Fruit fly (Drosophila melanogaster) whole organism, embryonic: ENCODE data around the gene Ent3.

Experiments
- C15 ChIP-seq: fragments of 200-800 bp; sonication (Bioruptor generic); IDR thresholded peaks from 3 replicates; pipeline ENCODE4 v1.3.6; 2022; ENCODE audit warnings: missing biosample characterization, missing genetic modification characterization
- CG10543 ChIP-seq: fragments of 200-800 bp; sonication (Bioruptor generic); optimal IDR thresholded peaks from 3 replicates; lab custom pipeline; 2017; ENCODE audit warnings: missing biosample characterization, mild to moderate bottlenecking, missing genetic modification characterization, moderate library complexity
- CG11504 ChIP-seq: fragments of 200-800 bp; sonication (Bioruptor generic); optimal IDR thresholded peaks from 3 replicates; lab custom pipeline; 2019; ENCODE audit warnings: missing biosample characterization, mild to moderate bottlenecking, missing genetic modification characterization, moderate library complexity
- CG11695 ChIP-seq: fragments of 200-800 bp; sonication (Bioruptor generic); IDR thresholded peaks from 3 replicates; pipeline ENCODE4 v1.3.6; 2022; ENCODE audit warnings: missing biosample characterization, missing genetic modification characterization
- CG12071 ChIP-seq: fragments of 200-800 bp; sonication (Bioruptor generic); optimal IDR thresholded peaks from 3 replicates; lab custom pipeline; 2018; ENCODE audit warnings: missing biosample characterization, mild to moderate bottlenecking, missing genetic modification characterization
- CG12236 ChIP-seq: fragments of 200-800 bp; sonication (Bioruptor generic); optimal IDR thresholded peaks from 2 replicates; lab custom pipeline; 2016; ENCODE audit warnings: missing biosample characterization, missing genetic modification characterization
- CG1233 ChIP-seq: fragments of 200-800 bp; sonication (Bioruptor generic); optimal IDR thresholded peaks from 4 replicates; lab custom pipeline; 2018; ENCODE audit warnings: missing biosample characterization, mild to moderate bottlenecking, missing genetic modification characterization
- CG12659 ChIP-seq: fragments of 200-800 bp; sonication (Bioruptor generic); optimal IDR thresholded peaks from 3 replicates; lab custom pipeline; 2017; ENCODE audit warnings: mild to moderate bottlenecking, missing biosample characterization, missing genetic modification reagents, missing genetic modification characterization
- CG13624 ChIP-seq: fragments of 200-800 bp; sonication (Bioruptor generic); optimal IDR thresholded peaks from 2 replicates; lab custom pipeline; 2016; ENCODE audit warnings: missing biosample characterization, missing genetic modification characterization
- CG15479 ChIP-seq: fragments of 200-800 bp; sonication (Bioruptor generic); optimal IDR thresholded peaks from 3 replicates; lab custom pipeline; 2019; ENCODE audit warnings: missing biosample characterization, mild to moderate bottlenecking, missing genetic modification characterization, moderate library complexity
- CG1603 ChIP-seq: fragments of 200-800 bp; sonication (Bioruptor generic); optimal IDR thresholded peaks from 2 replicates; lab custom pipeline; 2019; ENCODE audit warnings: missing biosample characterization, mild to moderate bottlenecking, missing genetic modification characterization, moderate library complexity
- CG17385 ChIP-seq: fragments of 200-800 bp; sonication (Bioruptor generic); optimal IDR thresholded peaks from 3 replicates; lab custom pipeline; 2018; ENCODE audit warnings: missing biosample characterization, mild to moderate bottlenecking, missing genetic modification characterization
- CG18764 ChIP-seq: fragments of 200-800 bp; sonication (Bioruptor generic); optimal IDR thresholded peaks from 3 replicates; lab custom pipeline; 2016; ENCODE audit warnings: missing biosample characterization, missing genetic modification characterization
- CG33557 ChIP-seq: fragments of 200-800 bp; sonication (Bioruptor generic); optimal IDR thresholded peaks from 2 replicates; lab custom pipeline; 2019; ENCODE audit warnings: missing biosample characterization, mild to moderate bottlenecking, missing genetic modification characterization, moderate library complexity
- CG9437 ChIP-seq: fragments of 200-800 bp; sonication (Bioruptor generic); optimal IDR thresholded peaks from 2 replicates; lab custom pipeline; 2018; ENCODE audit warnings: missing biosample characterization, mild to moderate bottlenecking, missing genetic modification characterization
- CG9727 ChIP-seq: fragments of 200-800 bp; sonication (Bioruptor generic); optimal IDR thresholded peaks from 3 replicates; lab custom pipeline; 2017; ENCODE audit warnings: missing biosample characterization, mild to moderate bottlenecking, missing genetic modification characterization
- CTCF ChIP-seq: fragments of 200-800 bp; sonication (Bioruptor generic); optimal IDR thresholded peaks from 2 replicates; lab custom pipeline; 2017; ENCODE audit warnings: missing biosample characterization, mild to moderate bottlenecking, missing genetic modification characterization, moderate library complexity
- Dek ChIP-seq: fragments of 200-800 bp; sonication (Bioruptor generic); optimal IDR thresholded peaks from 3 replicates; lab custom pipeline; 2019; ENCODE audit warnings: missing biosample characterization, mild to moderate bottlenecking, missing genetic modification characterization, moderate library complexity
- Dip2 ChIP-seq: fragments of 200-800 bp; sonication (Bioruptor generic); IDR thresholded peaks from 2 replicates; pipeline ENCODE4 v1.3.6; 2022; ENCODE audit warnings: missing biosample characterization, missing genetic modification characterization
- Dll ChIP-seq: fragments of 200-800 bp; sonication (Bioruptor generic); IDR thresholded peaks from 4 replicates; pipeline ENCODE4 v1.3.6; 2022; ENCODE audit warnings: missing biosample characterization, missing genetic modification characterization; ENCODE audit not compliant: partially characterized antibody
- Dp ChIP-seq: fragments of 200-800 bp; sonication (Bioruptor generic); optimal IDR thresholded peaks from 2 replicates; lab custom pipeline; 2018; ENCODE audit warnings: missing biosample characterization, mild to moderate bottlenecking, missing genetic modification characterization, moderate library complexity
- E2f2 ChIP-seq: fragments of 200-800 bp; sonication (Bioruptor generic); IDR thresholded peaks from 2 replicates; pipeline ENCODE4 v1.3.6; 2022; ENCODE audit warnings: missing biosample characterization, missing genetic modification characterization
- Eip74EF ChIP-seq, 2 experiments: fragments of 200-800 bp in 1 of 2; fragments of >200 bp in 1 of 2; sonication (Bioruptor generic) in 1 of 2; optimal IDR thresholded peaks; 2 replicates each; lab custom pipeline; 2017 to 2019; ENCODE audit warnings: missing biosample characterization in 2 of 2, missing genetic modification characterization in 2 of 2, mild to moderate bottlenecking in 1 of 2, moderate library complexity in 1 of 2
- Hsf ChIP-seq: fragments of 200-800 bp; sonication (Bioruptor generic); optimal IDR thresholded peaks from 3 replicates; lab custom pipeline; 2016; ENCODE audit warnings: missing biosample characterization, missing genetic modification characterization
- Kr ChIP-seq: fragments of 200-800 bp; sonication (Bioruptor generic); optimal IDR thresholded peaks from 2 replicates; lab custom pipeline; 2017; ENCODE audit warnings: missing biosample characterization, mild to moderate bottlenecking, missing genetic modification characterization
- NC2α ChIP-seq: fragments of 200-800 bp; sonication (Bioruptor generic); optimal IDR thresholded peaks from 2 replicates; lab custom pipeline; 2016; ENCODE audit warnings: missing biosample characterization, missing genetic modification characterization
- PHDP ChIP-seq: fragments of 200-800 bp; sonication (Bioruptor generic); optimal IDR thresholded peaks from 3 replicates; lab custom pipeline; 2018; ENCODE audit warnings: missing biosample characterization, mild to moderate bottlenecking, missing genetic modification characterization, moderate library complexity
- Ptx1 ChIP-seq: fragments of 200-800 bp; sonication (Bioruptor generic); IDR thresholded peaks from 2 replicates; pipeline ENCODE4 v1.3.6; 2022; ENCODE audit warnings: missing biosample characterization, missing genetic modification characterization
- Sry-δ ChIP-seq: fragments of 200-800 bp; sonication (Bioruptor generic); optimal IDR thresholded peaks from 2 replicates; lab custom pipeline; 2016; ENCODE audit warnings: missing biosample characterization, missing genetic modification characterization
- Usf ChIP-seq: fragments of 200-800 bp; sonication (Bioruptor generic); optimal IDR thresholded peaks from 2 replicates; lab custom pipeline; 2017; ENCODE audit warnings: missing genotype, missing biosample characterization, missing genetic modification characterization
- Vsx1 ChIP-seq: fragments of 200-800 bp; sonication (Bioruptor generic); optimal IDR thresholded peaks from 2 replicates; lab custom pipeline; 2017; ENCODE audit warnings: missing biosample characterization, mild to moderate bottlenecking, missing genetic modification characterization, missing genetic modification reagents
- Xrp1 ChIP-seq: fragments of 200-800 bp; sonication (Bioruptor generic); IDR thresholded peaks from 2 replicates; pipeline ENCODE4 v1.3.6; 2022; ENCODE audit warnings: missing biosample characterization, missing genetic modification characterization
- al ChIP-seq: fragments of 200-800 bp; sonication (Bioruptor generic); IDR thresholded peaks from 2 replicates; pipeline ENCODE4 v1.3.6; 2022; ENCODE audit warnings: missing biosample characterization, missing genetic modification characterization
- bcd ChIP-seq: fragments of 200-800 bp; sonication (Bioruptor generic); optimal IDR thresholded peaks from 2 replicates; lab custom pipeline; 2017; ENCODE audit warnings: missing biosample characterization, mild to moderate bottlenecking, missing genetic modification characterization
- cato ChIP-seq: fragments of 200-800 bp; sonication (Bioruptor generic); optimal IDR thresholded peaks from 2 replicates; lab custom pipeline; 2016; ENCODE audit warnings: missing biosample characterization, missing genetic modification characterization, borderline replicate concordance
- exex ChIP-seq: fragments of 200-800 bp; sonication (Bioruptor generic); optimal IDR thresholded peaks from 4 replicates; lab custom pipeline; 2018; ENCODE audit warnings: missing biosample characterization, mild to moderate bottlenecking, missing genetic modification characterization, moderate library complexity
- lola ChIP-seq, 3 experiments: fragments of >200 bp in 2 of 3; fragments of 200-800 bp in 1 of 3; sonication (Bioruptor generic) in 1 of 3; optimal IDR thresholded peaks; 2 replicates each; lab custom pipeline; 2017 to 2019; ENCODE audit warnings: missing biosample characterization in 3 of 3, missing genetic modification characterization in 3 of 3, mild to moderate bottlenecking in 1 of 3, moderate library complexity in 1 of 3
- nerfin-1 ChIP-seq: fragments of 200-800 bp; sonication (Bioruptor generic); optimal IDR thresholded peaks from 3 replicates; lab custom pipeline; 2019; ENCODE audit warnings: missing biosample characterization, mild to moderate bottlenecking, missing genetic modification characterization, moderate library complexity
- nmo ChIP-seq: fragments of 200-800 bp; sonication (Bioruptor generic); optimal IDR thresholded peaks from 2 replicates; lab custom pipeline; 2018; ENCODE audit warnings: missing biosample characterization, mild to moderate bottlenecking, missing genetic modification characterization, moderate library complexity
- otp ChIP-seq: fragments of 200-800 bp; sonication (Bioruptor generic); IDR thresholded peaks from 3 replicates; pipeline ENCODE4, ENCODE4 v1.3.6; 2022; ENCODE audit warnings: missing biosample characterization, missing genetic modification characterization
- pb ChIP-seq: fragments of 200-800 bp; sonication (Bioruptor generic); optimal IDR thresholded peaks from 3 replicates; lab custom pipeline; 2016; ENCODE audit warnings: missing biosample characterization, missing genetic modification characterization
- pita ChIP-seq: fragments of 200-800 bp; sonication (Bioruptor generic); optimal IDR thresholded peaks from 2 replicates; lab custom pipeline; 2017; ENCODE audit warnings: missing biosample characterization, mild to moderate bottlenecking, missing genetic modification characterization
- pnt ChIP-seq: fragments of 200-800 bp; sonication (Bioruptor generic); optimal IDR thresholded peaks from 3 replicates; lab custom pipeline; 2016; ENCODE audit warnings: missing biosample characterization, missing genetic modification characterization
- prd ChIP-seq, 3 experiments: fragments of >200 bp in 2 of 3; fragments of 200-800 bp in 1 of 3; sonication (Bioruptor generic) in 1 of 3; optimal IDR thresholded peaks in 2 of 3; IDR thresholded peaks in 1 of 3; 2 replicates in 2 of 3; 3 replicates in 1 of 3; pipeline versions ENCODE4 v1.3.6 to Lab custom; 2017 to 2022; ENCODE audit warnings: missing biosample characterization in 1 of 3, missing genetic modification characterization in 1 of 3
- sob ChIP-seq: fragments of 200-800 bp; sonication (Bioruptor generic); IDR thresholded peaks from 2 replicates; pipeline ENCODE4 v1.3.6; 2022; ENCODE audit warnings: missing biosample characterization, missing genetic modification characterization
- sug ChIP-seq: fragments of 200-800 bp; optimal IDR thresholded peaks from 2 replicates; lab custom pipeline; 2019; ENCODE audit warnings: missing biosample characterization, mild to moderate bottlenecking, missing genetic modification characterization, moderate library complexity
- ttk ChIP-seq: fragments of 200-800 bp; sonication (Bioruptor generic); IDR thresholded peaks from 2 replicates; pipeline ENCODE4 v2.1.2; 2022; ENCODE audit warnings: missing biosample characterization, missing genetic modification characterization
- zen ChIP-seq: fragments of 200-800 bp; sonication (Bioruptor generic); optimal IDR thresholded peaks from 3 replicates; lab custom pipeline; 2018; ENCODE audit warnings: missing biosample characterization, mild to moderate bottlenecking, missing genetic modification characterization, moderate library complexity

The Ent3 gene

dm6 chr3L:12835511-12836479 is 17.7 kb upstream of the Ent3 start (continued):
- TF ChIP-seq Xrp1, result no peak
- TF ChIP-seq CG12236 (GFP tag; lab: Kevin White, UChicago), result no peak
- TF ChIP-seq cato, result no peak
- no peak for TF ChIP-seq CG11695
- TF ChIP-seq pb (GFP tag; lab: Kevin White, UChicago), result no peak
- no peak for TF ChIP-seq C15 (GFP tag; lab: Robert Waterston, UW)
- TF ChIP-seq CG9437, result no peak
- no peak for TF ChIP-seq Ptx1 (GFP tag; lab: Robert Waterston, UW)
- no peak for TF ChIP-seq Kr (GFP tag; lab: Kevin White, UChicago)
- peak; percentile 64 for TF ChIP-seq exex (tag; lab: Kevin White, UChicago)
- peak; percentile 34 for TF ChIP-seq CG12071 (GFP tag; lab: Kevin White, UChicago)
- 0 out of 3 replicates have a peak, but pooled peaks have one; percentile 28 for TF ChIP-seq otp (GFP tag; lab: Robert Waterston, UW)
- peak; percentile 50 for TF ChIP-seq CTCF (GFP tag; lab: Kevin White, UChicago)
- TF ChIP-seq pnt, result no peak
- no peak for TF ChIP-seq lola (GFP tag; optimal IDR thresholded peaks at IDR 0.05; lab: Kevin White, UChicago)
- TF ChIP-seq CG1233 (GFP tag; lab: Kevin White, UChicago), result no peak
- no peak for TF ChIP-seq al
- TF ChIP-seq CG18764, result no peak
- TF ChIP-seq pita (GFP tag; lab: Kevin White, UChicago), result peak; percentile 23
- no peak for TF ChIP-seq Usf (GFP tag; lab: Kevin White, UChicago)
- TF ChIP-seq Dp (GFP tag; lab: Kevin White, UChicago), result no peak
- TF ChIP-seq sob (GFP tag; lab: Robert Waterston, UW), result no peak
- TF ChIP-seq Vsx1, result peak; percentile 8
- TF ChIP-seq CG13624 (GFP tag; lab: Kevin White, UChicago), result no peak
- TF ChIP-seq nerfin-1 (tag; lab: Kevin White, UChicago), result peak; percentile 8
- TF ChIP-seq Eip74EF (GFP tag; optimal IDR thresholded peaks at IDR 0.05; lab: Kevin White, UChicago), result no peak
- no peak for TF ChIP-seq zen (tag; lab: Kevin White, UChicago)
- no peak for TF ChIP-seq ttk (GFP tag; lab: Robert Waterston, UW)
- no peak for TF ChIP-seq Dip2 (GFP tag; lab: Robert Waterston, UW)
- no peak for TF ChIP-seq E2f2 (GFP tag; lab: Robert Waterston, UW)
- no peak for TF ChIP-seq bcd (GFP tag; lab: Kevin White, UChicago)
- peak; percentile 21 for TF ChIP-seq Dek (tag; lab: Kevin White, UChicago)
- peak; percentile 45 for TF ChIP-seq CG33557 (GFP tag; lab: Kevin White, UChicago)
- peak; percentile 47 for TF ChIP-seq PHDP (tag; lab: Kevin White, UChicago)
- no peak for TF ChIP-seq Hsf (GFP tag; lab: Kevin White, UChicago)
- no peak for TF ChIP-seq Dll (GFP tag; lab: Robert Waterston, UW)
- TF ChIP-seq CG17385 (GFP tag; lab: Kevin White, UChicago), result no peak
- peak; percentile 6 for TF ChIP-seq CG11504 (tag; lab: Kevin White, UChicago)
- peak; percentile 3 for TF ChIP-seq CG12659
- TF ChIP-seq NC2α (GFP tag; lab: Kevin White, UChicago), result no peak
- TF ChIP-seq CG10543, result no peak
- TF ChIP-seq CG15479 (GFP tag; lab: Kevin White, UChicago), result no peak
- no peak for TF ChIP-seq nmo (GFP tag; lab: Kevin White, UChicago)
- peak; percentile 17 for TF ChIP-seq CG1603
- no peak for TF ChIP-seq CG9727 (GFP tag; lab: Kevin White, UChicago)
- TF ChIP-seq sug, result peak; percentile 99
- TF ChIP-seq prd (optimal IDR thresholded peaks at IDR 0.05; lab: Kevin White, UChicago), result no peak
- no peak for TF ChIP-seq prd (GFP tag; IDR thresholded peaks at IDR 0.05; lab: Robert Waterston, UW)
- no peak for TF ChIP-seq Sry-δ (GFP tag; lab: Kevin White, UChicago)
